Worm (Caenorhabditis elegans) whole organism, L2 larva: Measurements from ENCODE around the gene R13H4.5.

Experiments used
- C34F6.9 ChIP-seq: fragments of 150-350 bp; optimal IDR thresholded peaks from 2 replicates; lab custom pipeline; 2014; ENCODE audit warnings: missing biosample characterization, missing genetic modification characterization
- F13H6.1 ChIP-seq: sonication (generic microtip); optimal IDR thresholded peaks from 2 replicates; lab custom pipeline; 2016; ENCODE audit warnings: missing genetic modification characterization, missing compliant biosample characterization
- Y55F3AM.14 ChIP-seq: fragments of 200-800 bp; sonication (Bioruptor generic); optimal IDR thresholded peaks from 2 replicates; lab custom pipeline; 2018; ENCODE audit warnings: mild to moderate bottlenecking, missing genetic modification characterization, missing compliant biosample characterization
- ZK546.5 ChIP-seq: sonication (generic microtip); optimal IDR thresholded peaks from 2 replicates; lab custom pipeline; 2017; ENCODE audit warnings: missing biosample characterization, missing genetic modification characterization
- alr-1 ChIP-seq: fragments of 150-350 bp; optimal IDR thresholded peaks from 2 replicates; lab custom pipeline; 2014; ENCODE audit warnings: missing biosample characterization, missing genetic modification characterization
- ama-1 ChIP-seq: fragments of 150-350 bp; optimal IDR thresholded peaks from 2 replicates; lab custom pipeline; 2018; ENCODE audit warnings: inconsistent platforms
- ceh-16 ChIP-seq: fragments of 150-350 bp; optimal IDR thresholded peaks from 2 replicates; lab custom pipeline; 2014; ENCODE audit warnings: missing biosample characterization, missing genetic modification characterization
- ceh-82 ChIP-seq: fragments of 150-350 bp; optimal IDR thresholded peaks from 2 replicates; lab custom pipeline; 2014; ENCODE audit warnings: missing biosample characterization, missing genetic modification characterization
- crh-2 ChIP-seq: sonication (generic microtip); optimal IDR thresholded peaks from 2 replicates; lab custom pipeline; 2017; ENCODE audit warnings: missing biosample characterization, missing genetic modification characterization
- dmd-4 ChIP-seq: sonication (generic microtip); optimal IDR thresholded peaks from 2 replicates; lab custom pipeline; 2017; ENCODE audit warnings: missing biosample characterization, missing genetic modification characterization
- elt-1 ChIP-seq: fragments of 150-350 bp; optimal IDR thresholded peaks from 2 replicates; lab custom pipeline; 2014; ENCODE audit warnings: missing biosample characterization, missing genetic modification characterization
- elt-3 ChIP-seq: sonication (generic microtip); optimal IDR thresholded peaks from 2 replicates; lab custom pipeline; 2017; ENCODE audit warnings: missing biosample characterization, missing genetic modification characterization
- fos-1 ChIP-seq: fragments of 150-350 bp; optimal IDR thresholded peaks from 2 replicates; lab custom pipeline; 2014; ENCODE audit warnings: missing biosample characterization, missing genetic modification characterization
- gmeb-1 ChIP-seq: fragments of 150-350 bp; optimal IDR thresholded peaks from 2 replicates; lab custom pipeline; 2014; ENCODE audit warnings: missing biosample characterization, missing genetic modification characterization
- lin-11 ChIP-seq: fragments of 150-350 bp; sonication (generic microtip); optimal IDR thresholded peaks from 2 replicates; lab custom pipeline; 2014; ENCODE audit warnings: missing biosample characterization, missing genetic modification characterization, inconsistent platforms, mixed read lengths
- lin-13 ChIP-seq: fragments of 150-350 bp; optimal IDR thresholded peaks from 2 replicates; lab custom pipeline; 2014; ENCODE audit warnings: missing biosample characterization, missing genetic modification reagents, missing genetic modification characterization
- lin-39 ChIP-seq: fragments of 150-350 bp; optimal IDR thresholded peaks from 2 replicates; lab custom pipeline; 2014; ENCODE audit warnings: missing biosample characterization, missing genetic modification reagents, missing genetic modification characterization
- lsy-2 ChIP-seq, 2 experiments: fragments of 150-350 bp in 1 of 2; sonication (generic microtip) in 1 of 2; optimal IDR thresholded peaks; 2 replicates each; lab custom pipeline; 2014 to 2017; ENCODE audit warnings: missing biosample characterization in 2 of 2, missing genetic modification characterization in 2 of 2
- mbf-1 ChIP-seq: sonication (generic microtip); optimal IDR thresholded peaks from 2 replicates; lab custom pipeline; 2017; ENCODE audit warnings: missing biosample characterization, missing genetic modification characterization
- nhr-10 ChIP-seq: sonication (generic microtip); optimal IDR thresholded peaks from 2 replicates; lab custom pipeline; 2017; ENCODE audit warnings: missing biosample characterization, missing genetic modification characterization
- nhr-11 ChIP-seq: fragments of 150-350 bp; optimal IDR thresholded peaks from 2 replicates; lab custom pipeline; 2014; ENCODE audit warnings: missing biosample characterization, missing genetic modification characterization
- nhr-21 ChIP-seq: fragments of 150-350 bp; optimal IDR thresholded peaks from 2 replicates; lab custom pipeline; 2014; ENCODE audit warnings: missing biosample characterization, missing genetic modification characterization
- nhr-23 ChIP-seq: fragments of 150-350 bp; optimal IDR thresholded peaks from 2 replicates; lab custom pipeline; 2014; ENCODE audit warnings: missing biosample characterization, missing genetic modification reagents, missing genetic modification characterization
- nhr-237 ChIP-seq: fragments of 150-350 bp; optimal IDR thresholded peaks from 2 replicates; lab custom pipeline; 2014; ENCODE audit warnings: missing biosample characterization, missing genetic modification characterization
- nhr-25 ChIP-seq: fragments of 150-350 bp; sonication (generic microtip); optimal IDR thresholded peaks from 3 replicates; lab custom pipeline; 2014; ENCODE audit warnings: missing biosample characterization, missing genetic modification characterization
- nhr-77 ChIP-seq: fragments of 150-350 bp; optimal IDR thresholded peaks from 2 replicates; lab custom pipeline; 2014; ENCODE audit warnings: missing biosample characterization, missing genetic modification characterization
- peb-1 ChIP-seq: fragments of 150-350 bp; optimal IDR thresholded peaks from 2 replicates; lab custom pipeline; 2014; ENCODE audit warnings: missing biosample characterization, missing genetic modification characterization
- sem-4 ChIP-seq: fragments of 150-350 bp; optimal IDR thresholded peaks from 2 replicates; lab custom pipeline; 2014; ENCODE audit warnings: missing biosample characterization, missing genetic modification reagents, missing genetic modification characterization
- skn-1 ChIP-seq: sonication (generic microtip); optimal IDR thresholded peaks from 2 replicates; lab custom pipeline; 2017; ENCODE audit warnings: missing biosample characterization, missing genetic modification characterization
- sma-3 ChIP-seq: sonication (generic microtip); optimal IDR thresholded peaks from 2 replicates; lab custom pipeline; 2016; ENCODE audit warnings: missing genetic modification reagents, missing genetic modification characterization, missing compliant biosample characterization
- unc-39 ChIP-seq: fragments of 150-350 bp; optimal IDR thresholded peaks from 2 replicates; lab custom pipeline; 2014; ENCODE audit warnings: missing biosample characterization, missing genetic modification characterization
- unc-55 ChIP-seq: fragments of 150-350 bp; sonication (generic microtip); optimal IDR thresholded peaks from 3 replicates; lab custom pipeline; 2014; ENCODE audit warnings: missing biosample characterization, missing genetic modification reagents, missing genetic modification characterization
- unc-62 ChIP-seq: fragments of 150-350 bp; optimal IDR thresholded peaks from 2 replicates; lab custom pipeline; 2014; ENCODE audit warnings: missing biosample characterization, missing genetic modification reagents, missing genetic modification characterization
- zag-1 ChIP-seq: fragments of 150-350 bp; optimal IDR thresholded peaks from 2 replicates; lab custom pipeline; 2014; ENCODE audit warnings: missing biosample characterization, missing genetic modification characterization
- ztf-1 ChIP-seq: fragments of 200-800 bp; sonication (Bioruptor generic); conservative IDR thresholded peaks from 2 replicates; pipeline ENCODE4 v1.3.6; 2022; ENCODE audit warnings: missing genetic modification characterization, missing compliant biosample characterization
- ztf-11 ChIP-seq: sonication (generic microtip); optimal IDR thresholded peaks from 2 replicates; lab custom pipeline; 2017; ENCODE audit warnings: missing biosample characterization, missing genetic modification characterization
- ztf-4 ChIP-seq: fragments of 150-350 bp; optimal IDR thresholded peaks from 2 replicates; lab custom pipeline; 2014; ENCODE audit warnings: missing biosample characterization, missing genetic modification characterization

The R13H4.5 gene

ce11 chrV:11860375-11860774 lies at the start of gene R13H4.5:
Gene R13H4.5, plus strand, starts transcription at chrV:11860675.
- TF ChIP-seq C34F6.9 (no peak), unc-55 (GFP tag; lab: Kevin White, UChicago) (peak; percentile 19), zag-1 (tag; lab: Kevin White, UChicago) (no peak), dmd-4 (no peak), ztf-1 (GFP tag; lab: Robert Waterston, UW) (0 out of 2 replicates have a peak, but pooled peaks have one; percentile 35), fos-1 (tag; lab: Kevin White, UChicago) (no peak), lin-13 (no peak), lin-39 (tag; lab: Kevin White, UChicago) (no peak), elt-1 (tag; lab: Kevin White, UChicago) (no peak), nhr-25 (tag; lab: Kevin White, UChicago) (no peak), nhr-11 (tag; lab: Kevin White, UChicago) (no peak), lin-11 (tag; lab: Kevin White, UChicago) (no peak), mbf-1 (tag; lab: Kevin White, UChicago) (no peak), nhr-237 (no peak), Y55F3AM.14 (GFP tag; lab: Kevin White, UChicago) (no peak)

ce11 chrV:11811921-11812320 lies 48.6 kb upstream of the R13H4.5 start, which contains the start of gene D2023.3:
Gene D2023.3, minus strand, starts transcription at chrV:11812021.
- TF ChIP-seq nhr-77 (no peak), Y55F3AM.14 (GFP tag; lab: Kevin White, UChicago) (no peak), nhr-10 (tag; lab: Kevin White, UChicago) (no peak), ceh-16 (tag; lab: Kevin White, UChicago) (no peak), elt-3 (tag; lab: Kevin White, UChicago) (no peak), nhr-23 (tag; lab: Kevin White, UChicago) (no peak), crh-2 (tag; lab: Kevin White, UChicago) (no peak), ztf-11 (tag; lab: Kevin White, UChicago) (no peak), lsy-2 (tag; optimal IDR thresholded peaks at IDR 0.05; lab: Kevin White, UChicago) (no peak), sem-4 (no peak), C34F6.9 (no peak), sma-3 (GFP tag; lab: Kevin White, UChicago) (no peak), lin-13 (no peak), elt-1 (tag; lab: Kevin White, UChicago) (no peak)

- TF ChIP-seq dmd-4 (no peak), crh-2 (tag; lab: Kevin White, UChicago) (no peak), mbf-1 (tag; lab: Kevin White, UChicago) (no peak), C34F6.9 (no peak), ztf-4 (tag; lab: Kevin White, UChicago) (no peak), nhr-11 (tag; lab: Kevin White, UChicago) (no peak), elt-1 (tag; lab: Kevin White, UChicago) (no peak), unc-39 (no peak), gmeb-1 (no peak), F13H6.1 (tag; lab: Kevin White, UChicago) (no peak), lsy-2 (tag; optimal IDR thresholded peaks at IDR 0.05; lab: Kevin White, UChicago) (no peak), ceh-82 (tag; lab: Kevin White, UChicago) (no peak), ZK546.5 (tag; lab: Kevin White, UChicago) (no peak), nhr-25 (tag; lab: Kevin White, UChicago) (no peak), alr-1 (no peak)
- TF ChIP-seq, all 48 proteins: peak for 0
Observed at ce11 chrV:11815566-11815965, 44.9 kb upstream of the R13H4.5 start.

- no peak for TF ChIP-seq alr-1
- peak; percentile 1 for TF ChIP-seq ama-1
- peak in 1 of 2 experiments; percentile 16 for TF ChIP-seq lsy-2 (tag; optimal IDR thresholded peaks at IDR 0.05; lab: Kevin White, UChicago)
- TF ChIP-seq peb-1 (tag; lab: Kevin White, UChicago): no peak
- no peak for TF ChIP-seq fos-1 (tag; lab: Kevin White, UChicago)
- TF ChIP-seq lin-13: no peak
- no peak for TF ChIP-seq F13H6.1 (tag; lab: Kevin White, UChicago)
- TF ChIP-seq nhr-21: peak; percentile 27
- TF ChIP-seq ceh-82 (tag; lab: Kevin White, UChicago): no peak
- no peak for TF ChIP-seq mbf-1 (tag; lab: Kevin White, UChicago)
- no peak for TF ChIP-seq unc-62 (GFP tag; lab: Kevin White, UChicago)
- no peak for TF ChIP-seq lin-11 (tag; lab: Kevin White, UChicago)
- no peak for TF ChIP-seq skn-1 (tag; lab: Kevin White, UChicago)
- TF ChIP-seq nhr-25 (tag; lab: Kevin White, UChicago): peak; percentile 44
- TF ChIP-seq ztf-4 (tag; lab: Kevin White, UChicago): peak; percentile 36
- TF ChIP-seq nhr-77: no peak
Observed at ce11 chrV:11817263-11817726, 43.2 kb upstream of the R13H4.5 start.
